Worm (Caenorhabditis elegans) whole organism, L4 larva: Measurements from ENCODE around the gene F28C6.8.

Source experiments
- nhr-11 ChIP-seq: fragments of 150-350 bp; optimal IDR thresholded peaks from 2 replicates; lab custom pipeline; 2014; ENCODE audit warnings: missing biosample characterization, missing genetic modification characterization
- nhr-41 ChIP-seq: fragments of 200-800 bp; sonication (Bioruptor generic); IDR thresholded peaks from 2 replicates; pipeline ENCODE4 v1.3.6; 2022; ENCODE audit warnings: missing genetic modification reagents, missing genetic modification characterization, missing compliant biosample characterization
- nhr-77 ChIP-seq: fragments of 150-350 bp; optimal IDR thresholded peaks from 2 replicates; lab custom pipeline; 2014; ENCODE audit warnings: missing biosample characterization, missing genetic modification characterization

- TF ChIP-seq nhr-77 (tag; lab: Kevin White, UChicago) (no peak), nhr-11 (tag; lab: Kevin White, UChicago) (no peak), nhr-41 (no peak)
These were observed 27.7 kb downstream of the F28C6.8 start, which contains the start of gene cutl-12 for ce11 chrII:8634386-8634785.
